Fruit fly (Drosophila melanogaster): ENCODE data around the gene CG9130.

dm6 chr3L:1208206-1208605 is 43.6 kb upstream of the CG9130 start:
- TF ChIP-seq dl (GFP tag; optimal IDR thresholded peaks at IDR 0.05; ENCODE audit: insufficient read depth in 1 of 2, partially characterized antibody in 2 of 2) (peak in 1 of 2 experiments; percentile 1), lola (GFP tag; optimal IDR thresholded peaks at IDR 0.05) (no peak), ey (GFP tag; optimal IDR thresholded peaks at IDR 0.05) (no peak), Hr83 (GFP tag; optimal IDR thresholded peaks at IDR 0.05; ENCODE audit: poor library complexity, severe bottlenecking) (no peak)

Measured in whole organism, wandering third instar larva.